Fruit fly (Drosophila melanogaster) Kc167 (cell line): Measurements from ENCODE around the gene CG3184.

Experiments
- Myc ChIP-seq: fragments of >200 bp; optimal IDR thresholded peaks from 2 replicates; lab custom pipeline; 2017; ENCODE audit warnings: missing external identifiers
- Sin3A ChIP-seq: fragments of >200 bp; optimal IDR thresholded peaks from 2 replicates; lab custom pipeline; 2018; ENCODE audit warnings: missing external identifiers
- h ChIP-seq: fragments of >200 bp; optimal IDR thresholded peaks from 3 replicates; lab custom pipeline; 2018; ENCODE audit warnings: missing external identifiers
- insv ChIP-seq: fragments of >200 bp; optimal IDR thresholded peaks from 3 replicates; lab custom pipeline; 2018; ENCODE audit warnings: missing external identifiers
- psq ChIP-seq: fragments of >200 bp; optimal IDR thresholded peaks from 2 replicates; lab custom pipeline; 2017; ENCODE audit warnings: missing external identifiers
- ttk ChIP-seq: sonication (Bioruptor generic); optimal IDR thresholded peaks from 2 replicates; lab custom pipeline; 2017; ENCODE audit warnings: missing external identifiers

The CG3184 gene

dm6 chrX:6688620-6689400, at the start of gene CG3184:
Gene CG3184, minus strand, starts transcription at chrX:6688774.
- TF ChIP-seq Myc (lab: Kevin White, UChicago): no peak

dm6 chrX:6733291-6734042, 44.9 kb upstream of the CG3184 start:
- no peak for TF ChIP-seq psq (lab: Kevin White, UChicago)
- no peak for TF ChIP-seq Sin3A (lab: Kevin White, UChicago)
- TF ChIP-seq h (lab: Kevin White, UChicago): no peak
- no peak for TF ChIP-seq insv
- no peak for TF ChIP-seq ttk (lab: Kevin White, UChicago)
- TF ChIP-seq Myc (lab: Kevin White, UChicago): no peak

- TF ChIP-seq psq (lab: Kevin White, UChicago): no peak
- no peak for TF ChIP-seq insv
- no peak for TF ChIP-seq h (lab: Kevin White, UChicago)
- no peak for TF ChIP-seq ttk (lab: Kevin White, UChicago)
- no peak for TF ChIP-seq Myc (lab: Kevin White, UChicago)
- no peak for TF ChIP-seq Sin3A (lab: Kevin White, UChicago)
These were observed 42.2 kb upstream of the CG3184 start for dm6 chrX:6730600-6731259.

- TF ChIP-seq Myc (lab: Kevin White, UChicago): no peak
- no peak for TF ChIP-seq h (lab: Kevin White, UChicago)
- no peak for TF ChIP-seq insv
- no peak for TF ChIP-seq psq (lab: Kevin White, UChicago)
- no peak for TF ChIP-seq Sin3A (lab: Kevin White, UChicago)
These were observed 40.1 kb upstream of the CG3184 start for dm6 chrX:6728597-6729158.

dm6 chrX:6726758-6727490, 38.4 kb upstream of the CG3184 start:
- no peak for TF ChIP-seq Myc (lab: Kevin White, UChicago)
- TF ChIP-seq h (lab: Kevin White, UChicago): no peak
- TF ChIP-seq psq (lab: Kevin White, UChicago): no peak
- TF ChIP-seq ttk (lab: Kevin White, UChicago): no peak
- no peak for TF ChIP-seq Sin3A (lab: Kevin White, UChicago)
- TF ChIP-seq insv: no peak

- TF ChIP-seq h (lab: Kevin White, UChicago): no peak
- TF ChIP-seq psq (lab: Kevin White, UChicago): no peak
- TF ChIP-seq insv: no peak
- TF ChIP-seq Sin3A (lab: Kevin White, UChicago): no peak
- no peak for TF ChIP-seq Myc (lab: Kevin White, UChicago)
- TF ChIP-seq ttk (lab: Kevin White, UChicago): no peak
These were observed 36.4 kb upstream of the CG3184 start for dm6 chrX:6724904-6725505.

dm6 chrX:6723622-6724021, 35.0 kb upstream of the CG3184 start:
- no peak for TF ChIP-seq insv
- TF ChIP-seq psq (lab: Kevin White, UChicago): no peak
- no peak for TF ChIP-seq Sin3A (lab: Kevin White, UChicago)
- TF ChIP-seq Myc (lab: Kevin White, UChicago): no peak

dm6 chrX:6719968-6720367, 31.4 kb upstream of the CG3184 start:
- TF ChIP-seq psq (lab: Kevin White, UChicago) (no peak), ttk (lab: Kevin White, UChicago) (no peak), Myc (lab: Kevin White, UChicago) (no peak), Sin3A (lab: Kevin White, UChicago) (no peak), h (lab: Kevin White, UChicago) (no peak), insv (no peak)

- TF ChIP-seq h (lab: Kevin White, UChicago) (no peak), Sin3A (lab: Kevin White, UChicago) (no peak), insv (no peak), psq (lab: Kevin White, UChicago) (no peak), Myc (lab: Kevin White, UChicago) (no peak), ttk (lab: Kevin White, UChicago) (no peak)
These were observed 30.7 kb upstream of the CG3184 start for dm6 chrX:6719259-6719658.

dm6 chrX:6716170-6716569, 27.6 kb upstream of the CG3184 start:
- TF ChIP-seq insv (no peak), h (lab: Kevin White, UChicago) (no peak), psq (lab: Kevin White, UChicago) (no peak), Myc (lab: Kevin White, UChicago) (no peak), ttk (lab: Kevin White, UChicago) (no peak), Sin3A (lab: Kevin White, UChicago) (no peak)
